Worm (Caenorhabditis elegans) whole organism, L3 larva: ENCODE measurements around the gene oga-1.

Experiments used
- mdl-1 ChIP-seq: fragments of 150-350 bp; optimal IDR thresholded peaks from 2 replicates; lab custom pipeline; 2014; ENCODE audit warnings: missing biosample characterization, missing genetic modification characterization
- nhr-25 ChIP-seq: sonication (generic microtip); optimal IDR thresholded peaks from 2 replicates; lab custom pipeline; 2017; ENCODE audit warnings: missing biosample characterization, missing genetic modification characterization
- pha-4 ChIP-seq: fragments of 150-350 bp; optimal IDR thresholded peaks from 2 replicates; lab custom pipeline; 2014; ENCODE audit warnings: missing biosample characterization, missing genetic modification reagents, missing genetic modification characterization
- ztf-11 ChIP-seq: fragments of 150-350 bp; optimal IDR thresholded peaks from 2 replicates; lab custom pipeline; 2014; ENCODE audit warnings: missing biosample characterization, missing genetic modification characterization

ce11 chrX:9372221-9372620, 25.0 kb upstream of the oga-1 start:
- no peak for TF ChIP-seq ztf-11 (tag; lab: Kevin White, UChicago)
- no peak for TF ChIP-seq nhr-25 (tag; lab: Kevin White, UChicago)
- no peak for TF ChIP-seq mdl-1 (tag; lab: Kevin White, UChicago)
- TF ChIP-seq pha-4 (tag; lab: Kevin White, UChicago): no peak
